Worm (Caenorhabditis elegans) whole organism, L2 larva: Measurements from ENCODE around the gene dcaf-13.

Experiments
- F13H6.1 ChIP-seq: sonication (generic microtip); optimal IDR thresholded peaks from 2 replicates; lab custom pipeline; 2016; ENCODE audit warnings: missing genetic modification characterization, missing compliant biosample characterization
- R02D3.7 ChIP-seq: fragments of 150-350 bp; optimal IDR thresholded peaks from 2 replicates; lab custom pipeline; 2014; ENCODE audit warnings: missing biosample characterization, missing genetic modification characterization
- aly-2 ChIP-seq: fragments of 150-350 bp; optimal IDR thresholded peaks from 2 replicates; lab custom pipeline; 2014; ENCODE audit warnings: missing biosample characterization, missing genetic modification characterization
- ama-1 ChIP-seq: fragments of 150-350 bp; optimal IDR thresholded peaks from 2 replicates; lab custom pipeline; 2018; ENCODE audit warnings: inconsistent platforms
- blmp-1 ChIP-seq: sonication (generic microtip); optimal IDR thresholded peaks from 2 replicates; lab custom pipeline; 2017; ENCODE audit warnings: missing genetic modification characterization, mild to moderate bottlenecking, missing compliant biosample characterization, antibody characterized with exemption, moderate library complexity; ENCODE audit not compliant: insufficient read depth
- ceh-16 ChIP-seq: fragments of 150-350 bp; optimal IDR thresholded peaks from 2 replicates; lab custom pipeline; 2014; ENCODE audit warnings: missing biosample characterization, missing genetic modification characterization
- egl-27 ChIP-seq: sonication (generic microtip); optimal IDR thresholded peaks from 3 replicates; lab custom pipeline; 2017; ENCODE audit warnings: missing biosample characterization, missing genetic modification reagents, missing genetic modification characterization
- elt-3 ChIP-seq: sonication (generic microtip); optimal IDR thresholded peaks from 2 replicates; lab custom pipeline; 2017; ENCODE audit warnings: missing biosample characterization, missing genetic modification characterization
- fos-1 ChIP-seq: fragments of 150-350 bp; optimal IDR thresholded peaks from 2 replicates; lab custom pipeline; 2014; ENCODE audit warnings: missing biosample characterization, missing genetic modification characterization
- gmeb-1 ChIP-seq: fragments of 150-350 bp; optimal IDR thresholded peaks from 2 replicates; lab custom pipeline; 2014; ENCODE audit warnings: missing biosample characterization, missing genetic modification characterization
- lin-11 ChIP-seq: fragments of 150-350 bp; sonication (generic microtip); optimal IDR thresholded peaks from 2 replicates; lab custom pipeline; 2014; ENCODE audit warnings: missing biosample characterization, missing genetic modification characterization, inconsistent platforms, mixed read lengths
- lin-13 ChIP-seq: fragments of 150-350 bp; optimal IDR thresholded peaks from 2 replicates; lab custom pipeline; 2014; ENCODE audit warnings: missing biosample characterization, missing genetic modification reagents, missing genetic modification characterization
- lsy-2 ChIP-seq, 2 experiments: fragments of 150-350 bp in 1 of 2; sonication (generic microtip) in 1 of 2; optimal IDR thresholded peaks; 2 replicates each; lab custom pipeline; 2014 to 2017; ENCODE audit warnings: missing biosample characterization in 2 of 2, missing genetic modification characterization in 2 of 2
- mbf-1 ChIP-seq: sonication (generic microtip); optimal IDR thresholded peaks from 2 replicates; lab custom pipeline; 2017; ENCODE audit warnings: missing biosample characterization, missing genetic modification characterization
- nhr-10 ChIP-seq: sonication (generic microtip); optimal IDR thresholded peaks from 2 replicates; lab custom pipeline; 2017; ENCODE audit warnings: missing biosample characterization, missing genetic modification characterization
- nhr-12 ChIP-seq: fragments of 150-350 bp; optimal IDR thresholded peaks from 2 replicates; lab custom pipeline; 2014; ENCODE audit warnings: missing biosample characterization, missing genetic modification characterization
- nhr-21 ChIP-seq: fragments of 150-350 bp; optimal IDR thresholded peaks from 2 replicates; lab custom pipeline; 2014; ENCODE audit warnings: missing biosample characterization, missing genetic modification characterization
- nhr-23 ChIP-seq: fragments of 150-350 bp; optimal IDR thresholded peaks from 2 replicates; lab custom pipeline; 2014; ENCODE audit warnings: missing biosample characterization, missing genetic modification reagents, missing genetic modification characterization
- nhr-237 ChIP-seq: fragments of 150-350 bp; optimal IDR thresholded peaks from 2 replicates; lab custom pipeline; 2014; ENCODE audit warnings: missing biosample characterization, missing genetic modification characterization
- nhr-25 ChIP-seq: fragments of 150-350 bp; sonication (generic microtip); optimal IDR thresholded peaks from 3 replicates; lab custom pipeline; 2014; ENCODE audit warnings: missing biosample characterization, missing genetic modification characterization
- skn-1 ChIP-seq: sonication (generic microtip); optimal IDR thresholded peaks from 2 replicates; lab custom pipeline; 2017; ENCODE audit warnings: missing biosample characterization, missing genetic modification characterization
- sma-3 ChIP-seq: sonication (generic microtip); optimal IDR thresholded peaks from 2 replicates; lab custom pipeline; 2016; ENCODE audit warnings: missing genetic modification reagents, missing genetic modification characterization, missing compliant biosample characterization
- unc-62 ChIP-seq: fragments of 150-350 bp; optimal IDR thresholded peaks from 2 replicates; lab custom pipeline; 2014; ENCODE audit warnings: missing biosample characterization, missing genetic modification reagents, missing genetic modification characterization
- zag-1 ChIP-seq: fragments of 150-350 bp; optimal IDR thresholded peaks from 2 replicates; lab custom pipeline; 2014; ENCODE audit warnings: missing biosample characterization, missing genetic modification characterization
- ztf-1 ChIP-seq: fragments of 200-800 bp; sonication (Bioruptor generic); conservative IDR thresholded peaks from 2 replicates; pipeline ENCODE4 v1.3.6; 2022; ENCODE audit warnings: missing genetic modification characterization, missing compliant biosample characterization
- ztf-4 ChIP-seq: fragments of 150-350 bp; optimal IDR thresholded peaks from 2 replicates; lab custom pipeline; 2014; ENCODE audit warnings: missing biosample characterization, missing genetic modification characterization

The dcaf-13 gene

DNA sequence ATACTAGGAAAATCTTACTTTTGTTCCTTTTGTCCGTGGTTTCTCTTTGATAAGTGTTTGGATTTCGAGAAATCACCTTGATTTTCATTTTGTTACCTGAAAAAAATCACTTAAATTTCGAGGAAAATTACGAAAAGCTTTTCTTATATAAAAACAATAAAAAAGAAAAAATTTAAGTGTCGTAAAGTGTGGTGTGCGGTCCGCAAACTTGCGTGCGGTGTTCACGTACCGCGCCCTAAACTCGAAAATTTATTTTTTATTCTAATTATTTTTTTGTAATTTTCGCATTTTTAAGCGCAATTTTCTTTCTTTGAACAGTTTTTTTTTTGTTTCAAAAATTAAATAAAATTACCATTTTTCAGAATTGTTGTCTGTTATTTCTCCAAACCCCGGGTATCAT, at the start of gene dcaf-13, which contains the start of gene toe-1:
dcaf-13 (minus strand) TSS at position 96 of the 400 bp plus-strand sequence.
toe-1 (plus strand) TSS at position 361 of the 400 bp plus-strand sequence.
- TF ChIP-seq sma-3, result no peak
- TF ChIP-seq nhr-237 (tag; lab: Kevin White, UChicago), result no peak
- TF ChIP-seq zag-1 (tag; lab: Kevin White, UChicago), result no peak
- no peak for TF ChIP-seq lin-11 (tag; lab: Kevin White, UChicago)
- TF ChIP-seq gmeb-1 (tag; lab: Kevin White, UChicago), result peak; percentile 26

- TF ChIP-seq aly-2, result no peak
- TF ChIP-seq nhr-12 (tag; lab: Kevin White, UChicago), result no peak
- no peak for TF ChIP-seq nhr-10 (tag; lab: Kevin White, UChicago)
Measured at ce11 chrII:4474005-4474655, 49.4 kb upstream of the dcaf-13 start.

DNA sequence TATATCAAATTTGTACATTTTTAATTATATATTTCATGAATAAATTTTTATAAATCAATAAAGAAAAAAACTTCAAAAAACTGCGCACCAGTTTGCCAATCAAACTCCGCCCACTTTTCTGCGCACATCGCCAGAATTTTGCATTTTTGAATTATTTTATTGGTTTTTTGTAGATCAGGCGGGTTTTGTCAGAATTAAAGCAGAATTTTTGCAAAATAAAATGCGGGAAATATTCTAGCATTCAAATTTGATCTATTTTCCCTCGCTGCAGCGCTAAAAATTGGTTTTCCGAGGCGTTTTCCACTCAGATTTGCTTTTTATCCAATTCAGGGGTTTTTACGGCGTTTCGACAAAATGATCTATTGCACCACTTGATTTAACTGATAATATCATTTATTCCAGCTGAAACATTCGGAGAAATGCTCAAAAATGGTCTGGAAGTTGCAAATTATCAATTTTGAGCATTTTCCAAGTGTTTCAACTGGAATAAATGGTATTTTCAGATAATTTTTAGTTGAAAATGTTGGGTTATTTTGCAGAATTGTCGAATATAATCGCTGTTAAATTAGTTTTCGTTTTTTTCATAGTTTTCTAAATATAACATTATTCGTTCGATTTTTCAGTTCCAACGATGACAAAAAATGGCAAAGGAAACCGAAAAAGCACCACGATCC, 46.4 kb upstream of the dcaf-13 start, which contains the start of gene W06B4.1:
W06B4.1 (plus strand) TSS at position 624 of the 674 bp plus-strand sequence.
- no peak for TF ChIP-seq nhr-237 (tag; lab: Kevin White, UChicago)

- no peak for TF ChIP-seq nhr-10 (tag; lab: Kevin White, UChicago)
- peak; percentile 67 for TF ChIP-seq fos-1 (tag; lab: Kevin White, UChicago)
Measured at ce11 chrII:4468897-4469459, 44.3 kb upstream of the dcaf-13 start.

- TF ChIP-seq ceh-16 (no peak), nhr-25 (tag; lab: Kevin White, UChicago) (no peak), fos-1 (tag; lab: Kevin White, UChicago) (no peak), R02D3.7 (no peak), nhr-21 (tag; lab: Kevin White, UChicago) (no peak)
Measured at ce11 chrII:4467869-4468268, 43.2 kb upstream of the dcaf-13 start, which contains the start of gene W06B4.2. TSS of gene W06B4.2 (plus strand) at chrII:4468169.

DNA sequence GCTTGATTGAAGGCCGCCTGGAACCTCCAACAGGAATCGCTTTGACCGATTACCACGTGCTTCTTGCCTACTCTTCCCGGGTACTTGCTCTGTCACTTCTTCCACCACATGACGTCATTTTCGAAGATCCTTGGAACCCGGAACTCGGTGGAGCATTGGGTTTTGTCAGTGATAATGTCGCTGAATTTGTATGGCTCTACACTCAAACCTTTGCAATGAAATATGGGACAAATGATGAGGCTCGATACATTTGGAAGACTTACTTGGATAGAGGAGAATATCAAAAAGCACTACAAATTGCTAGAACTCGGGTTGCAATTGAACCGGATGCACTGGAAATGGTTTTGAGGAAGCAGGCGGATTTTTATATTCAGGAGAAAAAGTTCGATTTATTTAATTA, 38.1 kb upstream of the dcaf-13 start:
- TF ChIP-seq ztf-4 (no peak), nhr-23 (tag; lab: Kevin White, UChicago) (no peak), lsy-2 (tag; optimal IDR thresholded peaks at IDR 0.05; lab: Kevin White, UChicago) (no peak), lin-13 (no peak), mbf-1 (tag; lab: Kevin White, UChicago) (no peak), ceh-16 (no peak), nhr-10 (tag; lab: Kevin White, UChicago) (no peak), ama-1 (lab: Kevin White, UChicago) (no peak), ztf-1 (GFP tag; lab: Robert Waterston, UW) (no peak), F13H6.1 (tag; lab: Kevin White, UChicago) (no peak), fos-1 (tag; lab: Kevin White, UChicago) (no peak)

ce11 chrII:4460851-4461250, 36.1 kb upstream of the dcaf-13 start, which contains the start of the genes T12C9.7 and vps-18:
TSS of gene T12C9.7 (minus strand) at chrII:4460951.
TSS of gene vps-18 (plus strand) at chrII:4461130.
- TF ChIP-seq gmeb-1 (tag; lab: Kevin White, UChicago), result no peak
- TF ChIP-seq unc-62 (GFP tag; lab: Kevin White, UChicago), result no peak
- no peak for TF ChIP-seq nhr-12 (tag; lab: Kevin White, UChicago)
- TF ChIP-seq aly-2, result no peak
- no peak for TF ChIP-seq egl-27 (tag; lab: Kevin White, UChicago)
- TF ChIP-seq ztf-4, result no peak
- no peak for TF ChIP-seq elt-3
- no peak for TF ChIP-seq skn-1
- no peak for TF ChIP-seq blmp-1 (tag; lab: Kevin White, UChicago)
- TF ChIP-seq nhr-237 (tag; lab: Kevin White, UChicago), result no peak
- TF ChIP-seq, all 48 proteins: peak for 0
